Worm (Caenorhabditis elegans): ENCODE data around the gene tomm-70.

DNA sequence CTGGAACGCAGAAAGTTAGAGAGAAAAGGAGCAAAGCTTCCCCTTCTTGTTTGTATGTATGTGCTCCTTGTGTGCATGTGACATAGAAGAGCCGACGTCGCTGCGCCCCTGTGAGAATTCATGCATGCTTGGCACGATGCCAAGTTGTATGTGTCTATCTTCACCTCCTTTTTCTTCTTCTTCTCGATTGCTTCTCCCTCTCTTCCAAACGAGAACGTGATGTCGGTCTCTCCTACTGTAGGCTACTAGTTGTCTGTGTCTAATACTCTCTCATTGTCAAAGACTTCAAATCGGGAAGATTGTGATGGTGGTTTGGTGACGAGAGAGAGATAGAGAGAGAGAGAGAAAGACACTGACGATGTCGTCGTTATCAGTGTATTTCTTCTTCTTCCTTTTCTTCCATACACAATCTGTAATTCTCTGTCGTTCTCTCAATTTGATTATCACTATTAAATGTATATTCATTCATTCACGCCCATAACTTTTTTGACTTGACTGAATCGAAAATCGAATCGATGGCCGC is 42.7 kb upstream of the tomm-70 start:
- TF ChIP-seq ztf-23 (GFP tag; IDR thresholded peaks at IDR 0.05) = no peak
- no peak for TF ChIP-seq tab-1 (GFP tag; IDR thresholded peaks at IDR 0.05)
- 0 out of 2 replicates have a peak, but pooled peaks have one; percentile 16 for TF ChIP-seq flt-1 (GFP tag; IDR thresholded peaks at IDR 0.05)
- no peak for TF ChIP-seq klf-2 (GFP tag; conservative IDR thresholded peaks at IDR 0.05)
- no peak for TF ChIP-seq cog-1 (tag; optimal IDR thresholded peaks at IDR 0.05)
- no peak for TF ChIP-seq ztf-29 (GFP tag; IDR thresholded peaks at IDR 0.05)

All from whole organism, midembryonic.